Fruit fly (Drosophila melanogaster) whole organism, embryonic: ENCODE data around the gene pHCl-1.
A peak's percentile ranks its signal among the peaks of the same experiment; 100 is the strongest.

Source experiments
- Awh ChIP-seq: fragments of 200-800 bp; sonication (Bioruptor generic); IDR thresholded peaks from 2 replicates; pipeline ENCODE4, ENCODE4 v1.3.6; 2022; ENCODE audit warnings: missing biosample characterization, missing genetic modification characterization
- BEAF-32 ChIP-seq: fragments of 200-800 bp; sonication (Bioruptor generic); optimal IDR thresholded peaks from 3 replicates; lab custom pipeline; 2017; ENCODE audit warnings: missing biosample characterization, missing genetic modification characterization, mild to moderate bottlenecking, moderate library complexity, missing genetic modification reagents
- Bgb ChIP-seq: fragments of 200-800 bp; sonication (Bioruptor generic); IDR thresholded peaks from 2 replicates; pipeline ENCODE4 v1.3.6; 2022; ENCODE audit warnings: missing biosample characterization, missing genetic modification characterization; ENCODE audit not compliant: partially characterized antibody
- CG10366 ChIP-seq: fragments of 200-800 bp; sonication (Bioruptor generic); IDR thresholded peaks from 2 replicates; pipeline ENCODE4 v1.3.6; 2022; ENCODE audit warnings: missing biosample characterization, missing genetic modification characterization
- CG12744 ChIP-seq: fragments of 200-800 bp; sonication (Bioruptor generic); optimal IDR thresholded peaks from 2 replicates; lab custom pipeline; 2016; ENCODE audit warnings: missing biosample characterization, missing genetic modification characterization
- CG12769 ChIP-seq: fragments of 200-800 bp; sonication (Bioruptor generic); optimal IDR thresholded peaks from 2 replicates; lab custom pipeline; 2019; ENCODE audit warnings: missing biosample characterization, mild to moderate bottlenecking, missing genetic modification characterization, moderate library complexity
- CG13287 ChIP-seq: fragments of 200-800 bp; sonication (Bioruptor generic); IDR thresholded peaks from 2 replicates; pipeline ENCODE4 v1.3.6; 2022; ENCODE audit warnings: missing biosample characterization, missing genetic modification characterization; ENCODE audit not compliant: partially characterized antibody
- CG14441 ChIP-seq: fragments of 200-800 bp; sonication (Bioruptor generic); IDR thresholded peaks from 2 replicates; pipeline ENCODE4 v1.3.6; 2022; ENCODE audit warnings: missing biosample characterization, missing genetic modification characterization
- CG32772 ChIP-seq: fragments of 200-800 bp; sonication (Bioruptor generic); IDR thresholded peaks from 2 replicates; pipeline ENCODE4 v1.3.6; 2022; ENCODE audit warnings: missing biosample characterization, missing genetic modification characterization
- CG3726 ChIP-seq: fragments of 200-800 bp; sonication (Bioruptor generic); IDR thresholded peaks from 3 replicates; pipeline ENCODE4, ENCODE4 v1.3.6; 2022; ENCODE audit warnings: missing biosample characterization, missing genetic modification characterization
- CG43689 ChIP-seq: fragments of 200-800 bp; sonication (Bioruptor generic); IDR thresholded peaks from 2 replicates; pipeline ENCODE4 v1.3.6; 2022; ENCODE audit warnings: missing biosample characterization, missing genetic modification characterization
- CG6683 ChIP-seq: fragments of 200-800 bp; sonication (Bioruptor generic); optimal IDR thresholded peaks from 2 replicates; lab custom pipeline; 2017; ENCODE audit warnings: missing biosample characterization, mild to moderate bottlenecking, missing genetic modification characterization, missing genetic modification reagents
- CG7556 ChIP-seq: fragments of 200-800 bp; sonication (Bioruptor generic); optimal IDR thresholded peaks from 2 replicates; lab custom pipeline; 2017; ENCODE audit warnings: missing biosample characterization, mild to moderate bottlenecking, missing genetic modification characterization
- CG7786 ChIP-seq: fragments of 200-800 bp; sonication (Bioruptor generic); optimal IDR thresholded peaks from 2 replicates; lab custom pipeline; 2016; ENCODE audit warnings: missing biosample characterization, missing genetic modification characterization
- CrebB ChIP-seq: fragments of 200-800 bp; sonication (Bioruptor generic); optimal IDR thresholded peaks from 3 replicates; lab custom pipeline; 2018; ENCODE audit warnings: missing biosample characterization, mild to moderate bottlenecking, missing genetic modification characterization
- Dek ChIP-seq: fragments of 200-800 bp; sonication (Bioruptor generic); optimal IDR thresholded peaks from 3 replicates; lab custom pipeline; 2019; ENCODE audit warnings: missing biosample characterization, mild to moderate bottlenecking, missing genetic modification characterization, moderate library complexity
- Dfd ChIP-seq, 2 experiments: fragments of >200 bp; optimal IDR thresholded peaks; 2 replicates each; lab custom pipeline; 2017; ENCODE audit warnings: missing biosample characterization in 2 of 2, missing genetic modification characterization in 2 of 2
- Dip2 ChIP-seq: fragments of 200-800 bp; sonication (Bioruptor generic); IDR thresholded peaks from 2 replicates; pipeline ENCODE4 v1.3.6; 2022; ENCODE audit warnings: missing biosample characterization, missing genetic modification characterization
- ERR ChIP-seq: fragments of 200-800 bp; sonication (Bioruptor generic); optimal IDR thresholded peaks from 2 replicates; lab custom pipeline; 2016; ENCODE audit warnings: missing biosample characterization, missing genetic modification characterization
- Ets97D ChIP-seq: fragments of 200-800 bp; sonication (Bioruptor generic); optimal IDR thresholded peaks from 3 replicates; lab custom pipeline; 2016; ENCODE audit warnings: missing biosample characterization, missing genetic modification characterization
- GATAe ChIP-seq: fragments of 200-800 bp; sonication (Bioruptor generic); conservative IDR thresholded peaks from 2 replicates; pipeline ENCODE4 v1.3.6; 2022; ENCODE audit warnings: missing biosample characterization, missing genetic modification characterization
- HLH4C ChIP-seq: fragments of 200-800 bp; sonication (Bioruptor generic); IDR thresholded peaks from 3 replicates; pipeline ENCODE4 v1.3.6; 2022; ENCODE audit warnings: missing biosample characterization, missing genetic modification characterization; ENCODE audit not compliant: partially characterized antibody
- HLH54F ChIP-seq: fragments of 200-800 bp; sonication (Bioruptor generic); optimal IDR thresholded peaks from 3 replicates; lab custom pipeline; 2016; ENCODE audit warnings: missing biosample characterization, missing genetic modification characterization
- Med ChIP-seq: fragments of 200-800 bp; sonication (Bioruptor generic); peaks from one replicate; lab custom pipeline; 2016; ENCODE audit warnings: missing biosample characterization, missing genetic modification characterization, mild to moderate bottlenecking, inconsistent platforms, moderate library complexity
- NC2α ChIP-seq: fragments of 200-800 bp; sonication (Bioruptor generic); optimal IDR thresholded peaks from 2 replicates; lab custom pipeline; 2016; ENCODE audit warnings: missing biosample characterization, missing genetic modification characterization
- Oaz ChIP-seq: fragments of 200-800 bp; sonication (Bioruptor generic); IDR thresholded peaks from 2 replicates; pipeline ENCODE4 v1.3.6; 2022; ENCODE audit warnings: missing biosample characterization, missing genetic modification characterization
- Scr ChIP-seq: fragments of 200-800 bp; sonication (Bioruptor generic); IDR thresholded peaks from 2 replicates; pipeline ENCODE4 v1.3.6; 2022; ENCODE audit warnings: missing biosample characterization, missing genetic modification characterization; ENCODE audit not compliant: partially characterized antibody
- Sox102F ChIP-seq: fragments of 200-800 bp; sonication (Bioruptor generic); optimal IDR thresholded peaks from 2 replicates; lab custom pipeline; 2018; ENCODE audit warnings: missing biosample characterization, mild to moderate bottlenecking, missing genetic modification characterization, moderate library complexity
- TFAM ChIP-seq: fragments of 200-800 bp; sonication (Bioruptor generic); optimal IDR thresholded peaks from 2 replicates; lab custom pipeline; 2017; ENCODE audit warnings: missing biosample characterization, missing genetic modification characterization, inconsistent platforms
- Tbp ChIP-seq: fragments of >200 bp; optimal IDR thresholded peaks from 2 replicates; lab custom pipeline; 2018; ENCODE audit warnings: missing biosample characterization, missing genetic modification characterization
- bigmax ChIP-seq: fragments of 200-800 bp; sonication (Bioruptor generic); optimal IDR thresholded peaks from 2 replicates; lab custom pipeline; 2018; ENCODE audit warnings: missing biosample characterization, mild to moderate bottlenecking, missing genetic modification characterization
- bowl ChIP-seq: fragments of 200-800 bp; sonication (Bioruptor generic); IDR thresholded peaks from 2 replicates; pipeline ENCODE4 v1.3.6; 2022; ENCODE audit warnings: missing biosample characterization, missing genetic modification characterization
- bsh ChIP-seq, 2 experiments: fragments of 200-800 bp; sonication (Bioruptor generic); optimal IDR thresholded peaks; 2 replicates each; lab custom pipeline; 2017 to 2018; ENCODE audit warnings: mild to moderate bottlenecking in 2 of 2, missing biosample characterization in 2 of 2, missing genetic modification characterization in 2 of 2, moderate library complexity in 1 of 2
- dan ChIP-seq: fragments of 200-800 bp; sonication (Bioruptor generic); IDR thresholded peaks from 2 replicates; pipeline ENCODE4 v1.3.6; 2022; ENCODE audit warnings: missing biosample characterization, missing genetic modification characterization
- dimm ChIP-seq: fragments of 200-800 bp; sonication (Bioruptor generic); IDR thresholded peaks from 2 replicates; pipeline ENCODE4 v1.3.6; 2022; ENCODE audit warnings: missing biosample characterization, missing genetic modification characterization
- gce ChIP-seq: fragments of 200-800 bp; sonication (Bioruptor generic); IDR thresholded peaks from 3 replicates; pipeline ENCODE4 v1.3.6; 2022; ENCODE audit warnings: missing biosample characterization, missing genetic modification characterization
- h ChIP-seq: fragments of >200 bp; optimal IDR thresholded peaks from 2 replicates; lab custom pipeline; 2017
- hkb ChIP-seq, 2 experiments: fragments of 200-800 bp in 1 of 2; fragments of >200 bp in 1 of 2; sonication (Bioruptor generic) in 1 of 2; IDR thresholded peaks in 1 of 2; optimal IDR thresholded peaks in 1 of 2; 2 replicates each; pipeline versions ENCODE4 v1.3.6 to Lab custom; 2017 to 2022; ENCODE audit warnings: missing biosample characterization in 1 of 2, missing genetic modification characterization in 1 of 2
- kni ChIP-seq: fragments of 200-800 bp; sonication (Bioruptor generic); optimal IDR thresholded peaks from 3 replicates; lab custom pipeline; 2017; ENCODE audit warnings: mild to moderate bottlenecking, missing biosample characterization, missing genetic modification reagents, missing genetic modification characterization
- lola ChIP-seq, 3 experiments: fragments of >200 bp in 2 of 3; fragments of 200-800 bp in 1 of 3; sonication (Bioruptor generic) in 1 of 3; optimal IDR thresholded peaks; 2 replicates each; lab custom pipeline; 2017 to 2019; ENCODE audit warnings: missing biosample characterization in 3 of 3, missing genetic modification characterization in 3 of 3, mild to moderate bottlenecking in 1 of 3, moderate library complexity in 1 of 3
- luna ChIP-seq: fragments of 200-800 bp; sonication (Bioruptor generic); optimal IDR thresholded peaks from 2 replicates; lab custom pipeline; 2016; ENCODE audit warnings: missing biosample characterization, missing genetic modification characterization
- mam ChIP-seq: fragments of 200-800 bp; sonication (Bioruptor generic); optimal IDR thresholded peaks from 3 replicates; lab custom pipeline; 2016; ENCODE audit warnings: missing biosample characterization, missing genetic modification characterization
- sens ChIP-seq: fragments of 200-800 bp; sonication (Bioruptor generic); peaks from one replicate; lab custom pipeline; 2016; ENCODE audit warnings: missing biosample characterization, missing genetic modification characterization
- sim ChIP-seq: fragments of 200-800 bp; sonication (Bioruptor generic); IDR thresholded peaks from 2 replicates; pipeline ENCODE4 v1.3.6; 2022; ENCODE audit warnings: missing biosample characterization, missing genetic modification characterization
- tio ChIP-seq: fragments of 200-800 bp; sonication (Bioruptor generic); optimal IDR thresholded peaks from 2 replicates; lab custom pipeline; 2017; ENCODE audit warnings: missing biosample characterization, missing genetic modification characterization, inconsistent platforms
- toy ChIP-seq: fragments of 200-800 bp; sonication (Bioruptor generic); IDR thresholded peaks from 2 replicates; pipeline ENCODE4 v1.3.6; 2022; ENCODE audit warnings: missing biosample characterization, missing genetic modification characterization
- unc-4 ChIP-seq: fragments of 200-800 bp; sonication (Bioruptor generic); IDR thresholded peaks from 2 replicates; pipeline ENCODE4 v1.3.6; 2022; ENCODE audit warnings: missing biosample characterization, missing genetic modification characterization; ENCODE audit not compliant: partially characterized antibody

pHCl-1 gene

DNA sequence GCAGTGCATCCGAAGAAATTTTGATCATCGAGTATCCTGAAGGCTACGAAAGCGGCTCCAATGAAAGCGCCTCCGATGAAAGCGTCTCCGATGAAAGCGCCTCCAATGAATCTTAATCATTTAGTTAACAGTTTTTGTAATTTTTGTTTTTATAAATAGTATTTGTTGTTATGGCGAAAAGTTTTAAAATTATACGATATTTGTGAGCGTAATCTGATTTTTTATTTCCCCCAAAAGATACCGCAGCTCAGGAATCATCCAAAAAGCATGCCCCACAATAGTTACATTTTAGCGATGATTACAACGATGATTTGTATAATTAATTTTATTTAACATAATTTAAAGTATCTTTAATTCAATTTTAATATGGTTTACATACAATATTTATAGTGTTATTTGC lies 89.1 kb downstream of the pHCl-1 start:
- TF ChIP-seq bigmax (GFP tag; lab: Kevin White, UChicago): no peak
- TF ChIP-seq sens: peak; percentile 62
- TF ChIP-seq dimm (GFP tag; lab: Robert Waterston, UW): no peak
- TF ChIP-seq CrebB (tag; lab: Kevin White, UChicago): no peak
- no peak for TF ChIP-seq dan (GFP tag; lab: Robert Waterston, UW)
- TF ChIP-seq kni (GFP tag; lab: Kevin White, UChicago): no peak
- TF ChIP-seq luna: no peak
- TF ChIP-seq Scr (GFP tag; lab: Robert Waterston, UW): peak; percentile 43
- TF ChIP-seq Oaz: no peak
- TF ChIP-seq CG12744 (GFP tag; lab: Kevin White, UChicago): no peak
- TF ChIP-seq unc-4: peak; percentile 27; the same call in 1 of the 2 replicates
- no peak for TF ChIP-seq ERR (GFP tag; lab: Kevin White, UChicago)
- TF ChIP-seq lola (GFP tag; optimal IDR thresholded peaks at IDR 0.05; lab: Kevin White, UChicago): peak in 1 of 3 experiments; percentile 39
- TF ChIP-seq CG6683 (GFP tag; lab: Kevin White, UChicago): no peak
- TF ChIP-seq CG10366 (GFP tag; lab: Robert Waterston, UW): no peak
- TF ChIP-seq HLH4C (GFP tag; lab: Robert Waterston, UW): 0 out of 3 replicates have a peak, but pooled peaks have one; percentile 24
- TF ChIP-seq gce: no peak
- TF ChIP-seq Ets97D (GFP tag; lab: Kevin White, UChicago): no peak
- no peak for TF ChIP-seq CG7786 (GFP tag; lab: Kevin White, UChicago)
- no peak for TF ChIP-seq CG12769
- no peak for TF ChIP-seq CG32772 (GFP tag; lab: Robert Waterston, UW)
- no peak for TF ChIP-seq Dfd (GFP tag; optimal IDR thresholded peaks at IDR 0.05; lab: Kevin White, UChicago)
- no peak for TF ChIP-seq CG14441 (GFP tag; lab: Robert Waterston, UW)
- TF ChIP-seq Tbp (GFP tag; lab: Kevin White, UChicago): no peak
- TF ChIP-seq CG7556 (GFP tag; lab: Kevin White, UChicago): no peak
- TF ChIP-seq CG13287 (GFP tag; lab: Robert Waterston, UW): peak; percentile 32; the same call in 1 of the 2 replicates
- TF ChIP-seq BEAF-32: peak; percentile 33
- no peak for TF ChIP-seq CG43689
- no peak for TF ChIP-seq tio
- TF ChIP-seq hkb (optimal IDR thresholded peaks at IDR 0.05; lab: Kevin White, UChicago): no peak
- TF ChIP-seq hkb (GFP tag; IDR thresholded peaks at IDR 0.05; lab: Robert Waterston, UW): no peak
- no peak for TF ChIP-seq Sox102F (GFP tag; lab: Kevin White, UChicago)
- TF ChIP-seq NC2α: no peak
- TF ChIP-seq h (lab: Kevin White, UChicago): no peak
- no peak for TF ChIP-seq GATAe (GFP tag; lab: Robert Waterston, UW)
- no peak for TF ChIP-seq Awh (GFP tag; lab: Robert Waterston, UW)
- TF ChIP-seq TFAM (GFP tag; lab: Kevin White, UChicago): no peak
- TF ChIP-seq, all 482 proteins: peak for 7

DNA sequence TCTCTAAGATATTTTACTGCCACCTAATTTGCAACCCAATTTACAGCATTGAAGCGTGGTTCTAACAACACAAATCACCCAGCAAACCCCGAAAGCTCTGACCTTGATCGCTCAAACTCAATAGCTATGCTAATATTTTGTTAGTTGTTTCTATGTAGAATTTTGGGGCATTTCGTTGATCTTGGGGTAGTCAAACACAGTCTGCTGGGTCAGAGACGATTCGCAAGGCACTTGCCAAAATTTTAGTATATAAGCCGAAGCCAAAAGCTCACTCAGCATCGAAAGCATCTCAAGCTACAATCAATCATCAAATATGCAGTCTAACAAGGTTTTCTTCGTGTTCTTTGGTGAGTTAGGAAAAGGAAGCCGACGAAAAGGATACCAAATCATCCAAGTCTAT lies 89.6 kb downstream of the pHCl-1 start, which contains the start of gene CG13445:
Gene CG13445 (plus strand): TSS at position 301 of the 400 bp plus-strand sequence.
- no peak for TF ChIP-seq NC2α
- TF ChIP-seq HLH54F (GFP tag; lab: Kevin White, UChicago): no peak
- TF ChIP-seq sim (GFP tag; lab: Robert Waterston, UW): 0 out of 2 replicates have a peak, but pooled peaks have one; percentile 3
- TF ChIP-seq mam (GFP tag; lab: Kevin White, UChicago): no peak
- TF ChIP-seq Bgb (GFP tag; lab: Robert Waterston, UW): no peak
- no peak for TF ChIP-seq Dip2
- TF ChIP-seq toy: no peak
- no peak for TF ChIP-seq Dek (tag; lab: Kevin White, UChicago)
- peak; percentile 57 for TF ChIP-seq Med (GFP tag; lab: Kevin White, UChicago)
- no peak for TF ChIP-seq bowl (GFP tag; lab: Robert Waterston, UW)
- no peak for TF ChIP-seq bsh (GFP tag; optimal IDR thresholded peaks at IDR 0.05; lab: Kevin White, UChicago)
- no peak for TF ChIP-seq CG3726 (GFP tag; lab: Robert Waterston, UW)
- TF ChIP-seq, all 482 proteins: peak for 2
